Worm (Caenorhabditis elegans): ENCODE results near the gene F22E5.23.
"Not testable (repeated sequence)": the region's sequence is repeated elsewhere in the genome, so short reads cannot be mapped to it uniquely, and the experiment has no call there.

DNA sequence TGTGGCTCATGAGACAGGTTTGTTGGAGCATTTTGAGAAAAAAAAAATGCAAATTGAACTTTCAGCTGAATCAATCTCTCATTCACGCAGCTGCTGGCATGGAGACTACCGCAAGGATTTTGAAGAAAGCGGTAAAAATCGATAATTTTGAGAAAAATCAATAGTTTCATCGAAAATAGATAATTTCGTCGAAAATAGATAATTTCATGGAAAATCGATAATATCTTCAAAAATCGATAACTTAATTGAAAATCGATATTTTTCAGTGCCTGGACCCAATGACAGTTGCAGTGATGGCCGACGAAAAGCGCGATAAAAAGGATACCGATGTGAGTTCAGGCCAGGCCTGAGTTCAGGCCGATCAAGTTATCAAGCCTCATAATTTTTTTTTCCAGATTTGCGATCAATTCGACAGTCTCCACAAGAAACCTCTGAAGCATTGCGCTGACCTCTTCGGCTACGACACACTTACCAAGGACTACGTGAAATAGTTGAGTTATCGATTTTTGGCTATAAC lies 18.1 kb upstream of the F22E5.23 start, which contains the start of gene D2062.4:
- not testable (repeated sequence) for TF ChIP-seq him-1, W03F9.2 (tag; optimal IDR thresholded peaks at IDR 0.05)

All from whole organism, L4/young adult.